Fruit fly (Drosophila melanogaster) whole organism, adult: ENCODE results near the gene CG32313.

Source experiments
- CG7045 ChIP-seq: fragments of 200-800 bp; sonication (Bioruptor generic); optimal IDR thresholded peaks from 2 replicates; lab custom pipeline; 2017; ENCODE audit warnings: missing biosample characterization, mild to moderate bottlenecking, missing genetic modification characterization
- kay ChIP-seq: fragments of 200-800 bp; sonication (Bioruptor generic); peaks from one replicate; lab custom pipeline; 2016; ENCODE audit warnings: missing biosample characterization, missing genetic modification characterization, borderline replicate concordance
- ovo ChIP-seq: fragments of 200-800 bp; sonication (Bioruptor generic); optimal IDR thresholded peaks from 2 replicates; lab custom pipeline; 2016; ENCODE audit warnings: missing biosample characterization, missing genetic modification characterization

- TF ChIP-seq ovo (no peak), CG7045 (GFP tag; lab: Kevin White, UChicago) (no peak), kay (GFP tag; lab: Kevin White, UChicago) (no peak)
These were observed 11.7 kb downstream of the CG32313 start, which contains the start of gene Iml1 for dm6 chr3L:1533699-1534431.
